Worm (Caenorhabditis elegans) whole organism, late embryonic: ENCODE results near the gene lido-12.

ENCODE experiments used
- ama-1 ChIP-seq: fragments of 150-350 bp; optimal IDR thresholded peaks from 2 replicates; lab custom pipeline; 2014
- ceh-19 ChIP-seq: fragments of 200-800 bp; sonication (Bioruptor generic); optimal IDR thresholded peaks from 2 replicates; lab custom pipeline; 2018; ENCODE audit warnings: mild to moderate bottlenecking, missing genetic modification characterization, missing compliant biosample characterization
- fkh-10 ChIP-seq: fragments of 150-350 bp; optimal IDR thresholded peaks from 2 replicates; lab custom pipeline; 2014; ENCODE audit warnings: missing biosample characterization, missing genetic modification reagents, missing genetic modification characterization
- hlh-30 ChIP-seq: sonication (generic microtip); optimal IDR thresholded peaks from 2 replicates; lab custom pipeline; 2017; ENCODE audit warnings: antibody characterized with exemption, missing genetic modification characterization, missing compliant biosample characterization; ENCODE audit not compliant: insufficient read depth
- mec-3 ChIP-seq: sonication (generic microtip); optimal IDR thresholded peaks from 2 replicates; lab custom pipeline; 2016; ENCODE audit warnings: borderline replicate concordance, missing genetic modification characterization, missing compliant biosample characterization
- nfya-1 ChIP-seq: sonication (generic microtip); optimal IDR thresholded peaks from 2 replicates; lab custom pipeline; 2017; ENCODE audit warnings: missing genetic modification characterization, mild to moderate bottlenecking, missing compliant biosample characterization, antibody characterized with exemption, moderate library complexity
- odd-2 ChIP-seq: sonication (generic microtip); optimal IDR thresholded peaks from 2 replicates; lab custom pipeline; 2017; ENCODE audit warnings: antibody characterized with exemption, mild to moderate bottlenecking, missing genetic modification characterization, missing compliant biosample characterization
- pqm-1 ChIP-seq: sonication (generic microtip); optimal IDR thresholded peaks from 2 replicates; lab custom pipeline; 2016; ENCODE audit warnings: missing genetic modification characterization, missing compliant biosample characterization
- unc-55 ChIP-seq: sonication (generic microtip); optimal IDR thresholded peaks from 2 replicates; lab custom pipeline; 2017; ENCODE audit warnings: missing biosample characterization, missing genetic modification reagents, missing genetic modification characterization

ce11 chrII:3043358-3043757, 37.8 kb downstream of the lido-12 start, which contains the start of gene B0454.8:
- TF ChIP-seq nfya-1 (tag; lab: Kevin White, UChicago) (no peak), mec-3 (tag; lab: Kevin White, UChicago) (no peak), odd-2 (tag; lab: Kevin White, UChicago) (no peak), ceh-19 (GFP tag; lab: Kevin White, UChicago) (no peak), pqm-1 (no peak), hlh-30 (tag; lab: Kevin White, UChicago) (no peak), fkh-10 (GFP tag; lab: Kevin White, UChicago) (no peak), unc-55 (no peak), ama-1 (lab: Kevin White, UChicago) (no peak)
